Worm (Caenorhabditis elegans) whole organism, early embryonic: ENCODE measurements around the gene rps-24.

Source experiments
- F13C5.2 ChIP-seq: sonication (generic microtip); optimal IDR thresholded peaks from 2 replicates; lab custom pipeline; 2017; ENCODE audit warnings: mild to moderate bottlenecking, missing genetic modification characterization, inconsistent platforms, missing compliant biosample characterization
- ama-1 ChIP-seq: fragments of 150-350 bp; optimal IDR thresholded peaks from 2 replicates; lab custom pipeline; 2014
- ceh-13 ChIP-seq: fragments of 200-800 bp; sonication (Bioruptor generic); optimal IDR thresholded peaks from 2 replicates; lab custom pipeline; 2018; ENCODE audit warnings: mild to moderate bottlenecking, missing genetic modification characterization, missing compliant biosample characterization
- ets-7 ChIP-seq: sonication (generic microtip); optimal IDR thresholded peaks from 2 replicates; lab custom pipeline; 2016; ENCODE audit warnings: missing genotype, missing genetic modification characterization, missing compliant biosample characterization
- hmbx-1 ChIP-seq: sonication (generic microtip); optimal IDR thresholded peaks from 2 replicates; lab custom pipeline; 2016; ENCODE audit warnings: mild to moderate bottlenecking, missing genetic modification characterization, missing compliant biosample characterization
- hmg-4 ChIP-seq: fragments of 200-800 bp; sonication (Bioruptor generic); optimal IDR thresholded peaks from 2 replicates; lab custom pipeline; 2018; ENCODE audit warnings: mild to moderate bottlenecking, missing genetic modification characterization, missing compliant biosample characterization
- pes-1 ChIP-seq: fragments of 200-800 bp; sonication (Bioruptor generic); IDR thresholded peaks from 2 replicates; pipeline ENCODE4 v1.3.6; 2022; ENCODE audit warnings: missing genetic modification reagents, missing genetic modification characterization, missing compliant biosample characterization
- tbx-11 ChIP-seq: fragments of 200-800 bp; sonication (Bioruptor generic); IDR thresholded peaks from 2 replicates; pipeline ENCODE4 v1.3.6; 2022; ENCODE audit warnings: missing genetic modification characterization, missing compliant biosample characterization
- tbx-37 ChIP-seq: fragments of 200-800 bp; sonication (Bioruptor generic); conservative IDR thresholded peaks from 2 replicates; pipeline ENCODE4 v1.3.6; 2022; ENCODE audit warnings: missing genetic modification reagents, missing genetic modification characterization, missing compliant biosample characterization

DNA sequence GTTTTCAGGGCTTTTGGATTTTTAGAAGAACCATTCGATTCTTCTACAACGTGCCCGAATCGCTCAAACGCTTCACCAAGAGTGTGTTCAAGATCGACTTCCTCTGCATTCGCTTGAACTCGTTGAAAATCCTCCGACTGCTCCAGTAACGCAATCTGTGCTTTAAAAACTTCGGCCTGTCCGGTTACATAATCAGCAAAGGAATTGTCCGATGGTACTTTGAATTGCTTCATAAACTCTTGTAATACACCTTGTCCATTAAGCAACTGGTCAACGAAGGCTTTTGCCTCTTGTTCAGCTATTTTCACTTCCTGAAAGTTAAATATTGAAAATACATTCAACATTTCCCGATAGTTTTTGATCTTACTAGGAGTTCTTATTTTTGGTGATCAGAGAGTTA lies 35.0 kb downstream of the rps-24 start:
- no peak for TF ChIP-seq ceh-13 (GFP tag; lab: Kevin White, UChicago)
- no peak for TF ChIP-seq ama-1 (lab: Kevin White, UChicago)
- no peak for TF ChIP-seq pes-1 (GFP tag; lab: Robert Waterston, UW)
- no peak for TF ChIP-seq ets-7 (tag; lab: Kevin White, UChicago)
- TF ChIP-seq tbx-11 (GFP tag; lab: Robert Waterston, UW): no peak
- no peak for TF ChIP-seq F13C5.2 (tag; lab: Kevin White, UChicago)
- no peak for TF ChIP-seq tbx-37 (GFP tag; lab: Robert Waterston, UW)
- TF ChIP-seq hmbx-1 (tag; lab: Kevin White, UChicago): no peak
- no peak for TF ChIP-seq hmg-4
